Worm (Caenorhabditis elegans) whole organism, L4 larva: Measurements from ENCODE around the gene cnt-1.

ENCODE experiments used
- D1046.2 ChIP-seq: fragments of 200-800 bp; sonication (Bioruptor generic); IDR thresholded peaks from 2 replicates; pipeline ENCODE4 v1.3.6; 2022; ENCODE audit warnings: missing genetic modification characterization, missing compliant biosample characterization
- F10B5.3 ChIP-seq: sonication (generic microtip); optimal IDR thresholded peaks from 2 replicates; lab custom pipeline; 2016; ENCODE audit warnings: mild to moderate bottlenecking, missing genetic modification characterization, missing compliant biosample characterization
- F26F4.8 ChIP-seq: fragments of 200-800 bp; sonication (Bioruptor generic); conservative IDR thresholded peaks from 2 replicates; pipeline ENCODE4 v1.3.6; 2022; ENCODE audit warnings: missing genetic modification characterization, missing compliant biosample characterization
- F44E2.7 ChIP-seq: fragments of 200-800 bp; sonication (Bioruptor generic); IDR thresholded peaks from 2 replicates; pipeline ENCODE4 v2.1.2; 2022; ENCODE audit warnings: missing genetic modification characterization, missing compliant biosample characterization
- T26A8.4 ChIP-seq: fragments of 200-800 bp; sonication (Bioruptor generic); IDR thresholded peaks from 2 replicates; pipeline ENCODE4 v1.3.6; 2022; ENCODE audit warnings: missing genetic modification characterization, missing compliant biosample characterization
- Y48G9A.11 ChIP-seq: fragments of 200-800 bp; sonication (Bioruptor generic); IDR thresholded peaks from 2 replicates; pipeline ENCODE4 v1.3.6; 2022; ENCODE audit warnings: missing genetic modification reagents, missing genetic modification characterization, missing compliant biosample characterization
- Y5F2A.4 ChIP-seq: fragments of 200-800 bp; sonication (Bioruptor generic); optimal IDR thresholded peaks from 2 replicates; lab custom pipeline; 2018; ENCODE audit warnings: mild to moderate bottlenecking, missing genetic modification characterization, missing compliant biosample characterization
- ZK546.5 ChIP-seq, 2 experiments: sonication (generic microtip); optimal IDR thresholded peaks; 2 replicates each; lab custom pipeline; 2017; ENCODE audit warnings: missing biosample characterization in 2 of 2, missing genetic modification characterization in 2 of 2
- aha-1 ChIP-seq: fragments of 150-350 bp; peaks from one replicate; lab custom pipeline; 2014; ENCODE audit warnings: missing biosample characterization, missing genetic modification characterization
- ama-1 ChIP-seq: fragments of 150-350 bp; optimal IDR thresholded peaks from 2 replicates; lab custom pipeline; 2014; ENCODE audit warnings: inconsistent platforms, mixed read lengths
- ceh-20 ChIP-seq: fragments of 200-800 bp; sonication (Bioruptor generic); IDR thresholded peaks from 2 replicates; pipeline ENCODE4 v1.3.6; 2022; ENCODE audit warnings: missing genetic modification reagents, missing genetic modification characterization, missing compliant biosample characterization
- ceh-82 ChIP-seq: sonication (generic microtip); optimal IDR thresholded peaks from 2 replicates; lab custom pipeline; 2017; ENCODE audit warnings: missing biosample characterization, missing genetic modification characterization
- daf-12 ChIP-seq: fragments of 150-350 bp; optimal IDR thresholded peaks from 2 replicates; lab custom pipeline; 2014; ENCODE audit warnings: missing biosample characterization, missing genetic modification reagents, missing genetic modification characterization
- daf-16 ChIP-seq, 3 experiments: sonication (generic microtip); optimal IDR thresholded peaks; 2 replicates each; lab custom pipeline; 2016 to 2017; ENCODE audit warnings: missing genetic modification characterization in 3 of 3, missing genetic modification reagents in 3 of 3, mild to moderate bottlenecking in 2 of 3, missing compliant biosample characterization in 2 of 3, missing biosample characterization in 1 of 3, moderate library complexity in 1 of 3
- dmd-6 ChIP-seq: fragments of 200-800 bp; sonication (Bioruptor generic); IDR thresholded peaks from 2 replicates; pipeline ENCODE4 v1.3.6; 2022; ENCODE audit warnings: missing genetic modification reagents, missing genetic modification characterization, missing compliant biosample characterization
- dmd-9 ChIP-seq: fragments of 200-800 bp; sonication (Bioruptor generic); IDR thresholded peaks from 2 replicates; pipeline ENCODE4 v1.3.6; 2022; ENCODE audit warnings: missing genetic modification reagents, missing genetic modification characterization, missing compliant biosample characterization
- duxl-1 ChIP-seq: sonication (generic microtip); optimal IDR thresholded peaks from 2 replicates; lab custom pipeline; 2016; ENCODE audit warnings: mild to moderate bottlenecking, missing genetic modification characterization, moderate library complexity, missing compliant biosample characterization; ENCODE audit not compliant: poor library complexity
- egl-27 ChIP-seq: sonication (generic microtip); optimal IDR thresholded peaks from 3 replicates; lab custom pipeline; 2017; ENCODE audit warnings: missing biosample characterization, missing genetic modification reagents, missing genetic modification characterization
- egl-43 ChIP-seq: fragments of 200-800 bp; sonication (Bioruptor generic); IDR thresholded peaks from 2 replicates; pipeline ENCODE4 v1.3.6; 2022; ENCODE audit warnings: missing genetic modification reagents, missing genetic modification characterization, missing compliant biosample characterization
- fkh-10 ChIP-seq: fragments of 150-350 bp; optimal IDR thresholded peaks from 2 replicates; lab custom pipeline; 2014; ENCODE audit warnings: missing biosample characterization, missing genetic modification reagents, missing genetic modification characterization
- gei-8 ChIP-seq: fragments of 200-800 bp; sonication (Bioruptor generic); optimal IDR thresholded peaks from 2 replicates; lab custom pipeline; 2018; ENCODE audit warnings: mild to moderate bottlenecking, missing genetic modification characterization, missing compliant biosample characterization
- hif-1 ChIP-seq, 2 experiments: sonication (generic microtip); optimal IDR thresholded peaks; 2 replicates each; lab custom pipeline; 2016 to 2017; ENCODE audit warnings: missing compliant biosample characterization in 2 of 2, missing genetic modification characterization in 2 of 2, missing genetic modification reagents in 2 of 2, missing genotype in 2 of 2, mild to moderate bottlenecking in 1 of 2
- lin-13 ChIP-seq: fragments of 150-350 bp; optimal IDR thresholded peaks from 2 replicates; lab custom pipeline; 2014; ENCODE audit warnings: missing biosample characterization, missing genetic modification reagents, missing genetic modification characterization
- lin-15B ChIP-seq: fragments of 150-350 bp; sonication (generic microtip); optimal IDR thresholded peaks from 3 replicates; lab custom pipeline; 2014; ENCODE audit warnings: missing biosample characterization, missing genetic modification characterization
- madf-5 ChIP-seq, 2 experiments: fragments of 200-800 bp; sonication (Bioruptor generic); IDR thresholded peaks; 2 replicates each; pipeline ENCODE4 v1.3.6; 2022; ENCODE audit warnings: missing compliant biosample characterization in 2 of 2, missing genetic modification characterization in 2 of 2
- mdt-29 ChIP-seq: fragments of 200-800 bp; sonication (Bioruptor generic); IDR thresholded peaks from 2 replicates; pipeline ENCODE4 v1.3.6; 2022; ENCODE audit warnings: missing genetic modification reagents, missing genetic modification characterization, missing compliant biosample characterization
- nhr-10 ChIP-seq: fragments of 150-350 bp; optimal IDR thresholded peaks from 2 replicates; lab custom pipeline; 2014; ENCODE audit warnings: missing biosample characterization, missing genetic modification characterization
- nhr-11 ChIP-seq: fragments of 150-350 bp; optimal IDR thresholded peaks from 2 replicates; lab custom pipeline; 2014; ENCODE audit warnings: missing biosample characterization, missing genetic modification characterization
- nhr-42 ChIP-seq: fragments of 200-800 bp; sonication (Bioruptor generic); IDR thresholded peaks from 2 replicates; pipeline ENCODE4 v1.3.6; 2022; ENCODE audit warnings: missing genetic modification characterization, missing compliant biosample characterization
- nhr-48 ChIP-seq: sonication (generic microtip); optimal IDR thresholded peaks from 2 replicates; lab custom pipeline; 2016; ENCODE audit warnings: mild to moderate bottlenecking, missing genetic modification characterization, missing compliant biosample characterization
- nhr-6 ChIP-seq: fragments of 150-350 bp; optimal IDR thresholded peaks from 2 replicates; lab custom pipeline; 2014; ENCODE audit warnings: missing biosample characterization, missing genetic modification characterization
- nhr-76 ChIP-seq: fragments of 150-350 bp; optimal IDR thresholded peaks from 2 replicates; lab custom pipeline; 2014; ENCODE audit warnings: missing biosample characterization, missing genetic modification characterization
- nhr-77 ChIP-seq: fragments of 150-350 bp; optimal IDR thresholded peaks from 2 replicates; lab custom pipeline; 2014; ENCODE audit warnings: missing biosample characterization, missing genetic modification characterization
- set-16 ChIP-seq: fragments of 200-800 bp; sonication (Bioruptor generic); IDR thresholded peaks from 2 replicates; pipeline ENCODE4 v1.3.6; 2022; ENCODE audit warnings: missing genetic modification reagents, missing genetic modification characterization, missing compliant biosample characterization
- skn-1 ChIP-seq: fragments of 150-350 bp; optimal IDR thresholded peaks from 2 replicates; lab custom pipeline; 2014; ENCODE audit warnings: missing biosample characterization, missing genetic modification characterization
- tra-1 ChIP-seq: fragments of 200-800 bp; sonication (Bioruptor generic); IDR thresholded peaks from 2 replicates; pipeline ENCODE4 v1.3.6; 2022; ENCODE audit warnings: missing genetic modification reagents, missing genetic modification characterization, missing compliant biosample characterization
- unc-130 ChIP-seq: sonication (generic microtip); optimal IDR thresholded peaks from 2 replicates; lab custom pipeline; 2016; ENCODE audit warnings: missing genetic modification reagents, missing genetic modification characterization, missing compliant biosample characterization
- unc-62 ChIP-seq, 3 experiments: fragments of 150-350 bp in 1 of 3; sonication (generic microtip); optimal IDR thresholded peaks in 2 of 3; peaks in 1 of 3; 1 replicate in 1 of 3; 2 replicates in 2 of 3; lab custom pipeline; 2014 to 2017; ENCODE audit warnings: missing biosample characterization in 3 of 3, missing genetic modification characterization in 3 of 3, missing genetic modification reagents in 3 of 3, missing genotype in 1 of 3
- vab-7 ChIP-seq: fragments of 200-800 bp; sonication (Bioruptor generic); IDR thresholded peaks from 2 replicates; pipeline ENCODE4 v1.3.6; 2022; ENCODE audit warnings: missing genetic modification reagents, missing genetic modification characterization, missing compliant biosample characterization
- zfp-2 ChIP-seq: sonication (generic microtip); optimal IDR thresholded peaks from 2 replicates; lab custom pipeline; 2016; ENCODE audit warnings: mild to moderate bottlenecking, missing genetic modification characterization, missing compliant biosample characterization
- zfp-3 ChIP-seq: fragments of 200-800 bp; sonication (Bioruptor generic); conservative IDR thresholded peaks from 2 replicates; pipeline ENCODE4 v1.3.6; 2022; ENCODE audit warnings: missing genetic modification reagents, missing genetic modification characterization, missing compliant biosample characterization
- ztf-11 ChIP-seq: fragments of 150-350 bp; optimal IDR thresholded peaks from 2 replicates; lab custom pipeline; 2014; ENCODE audit warnings: missing biosample characterization, missing genetic modification characterization
- ztf-7 ChIP-seq: fragments of 150-350 bp; optimal IDR thresholded peaks from 2 replicates; lab custom pipeline; 2014; ENCODE audit warnings: missing biosample characterization, missing genetic modification characterization

cnt-1 gene

DNA sequence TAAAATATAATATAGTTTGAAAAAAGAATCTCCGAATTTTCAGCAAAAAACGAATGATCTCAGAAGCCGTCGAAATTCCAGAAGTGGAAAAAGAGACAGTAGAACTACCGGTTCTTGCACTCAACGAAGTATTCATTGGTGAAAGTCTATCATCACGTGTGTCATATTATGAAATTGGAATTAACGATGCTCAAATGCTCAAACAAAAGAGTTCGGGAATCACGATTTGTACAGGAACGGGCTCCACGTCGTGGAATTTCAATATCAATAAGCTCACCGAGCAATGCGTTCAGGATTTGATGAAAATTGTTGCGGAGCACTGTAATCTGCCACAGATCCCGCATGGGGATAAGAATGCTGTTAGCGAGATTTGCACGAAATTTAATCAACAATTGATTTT is 30.4 kb downstream of the cnt-1 start:
- TF ChIP-seq ZK546.5 (tag; optimal IDR thresholded peaks at IDR 0.05; lab: Kevin White, UChicago) = no peak
- 0 out of 2 replicates have a peak, but pooled peaks have one; percentile 30 for TF ChIP-seq zfp-3 (GFP tag; lab: Robert Waterston, UW)
- TF ChIP-seq duxl-1 (tag; lab: Kevin White, UChicago) = peak; percentile 24
- no peak for TF ChIP-seq ztf-11 (tag; lab: Kevin White, UChicago)
- 0 out of 2 replicates have a peak, but pooled peaks have one; percentile 13 for TF ChIP-seq mdt-29 (GFP tag; lab: Robert Waterston, UW)
- TF ChIP-seq ceh-20 = peak; percentile 20; the same call in 1 of the 2 replicates
- peak; percentile 52 for TF ChIP-seq aha-1 (tag; lab: Kevin White, UChicago)

DNA sequence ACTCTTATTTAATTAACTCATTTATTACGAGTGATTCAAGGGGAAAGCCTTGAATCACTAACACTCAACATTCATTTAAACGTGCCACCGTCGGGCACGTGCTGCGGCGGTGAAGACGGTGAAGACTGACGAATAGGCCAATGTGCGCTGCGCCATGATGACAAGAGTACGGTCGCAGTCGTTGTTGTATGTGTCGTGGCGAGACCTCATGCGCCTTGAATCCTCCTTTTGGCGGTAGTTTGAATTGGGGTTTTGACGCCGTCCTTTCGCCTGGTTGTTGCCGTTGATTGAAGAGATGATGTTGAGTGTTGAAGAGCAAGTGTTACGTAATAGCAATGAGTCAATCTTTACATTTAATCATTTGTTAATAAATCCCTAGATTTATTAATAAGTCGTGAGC is 31.9 kb downstream of the cnt-1 start:
- 0 out of 2 replicates have a peak, but pooled peaks have one; percentile 19 for TF ChIP-seq ceh-20
- 0 out of 2 replicates have a peak, but pooled peaks have one; percentile 46 for TF ChIP-seq nhr-42
- TF ChIP-seq dmd-6 (GFP tag; lab: Robert Waterston, UW) = peak; percentile 8; the same call in 1 of the 2 replicates
- TF ChIP-seq tra-1 (GFP tag; lab: Robert Waterston, UW) = 0 out of 2 replicates have a peak, but pooled peaks have one; percentile 15
- TF ChIP-seq dmd-9 = 0 out of 2 replicates have a peak, but pooled peaks have one; percentile 35
- TF ChIP-seq mdt-29 (GFP tag; lab: Robert Waterston, UW) = 0 out of 2 replicates have a peak, but pooled peaks have one; percentile 52
- peak; percentile 89; the same call in 1 of the 2 replicates for TF ChIP-seq D1046.2 (GFP tag; lab: Robert Waterston, UW)
- TF ChIP-seq T26A8.4 (GFP tag; lab: Robert Waterston, UW) = peak; percentile 56; the same call in 1 of the 2 replicates
- peak; percentile 58; the same call in 1 of the 2 replicates for TF ChIP-seq egl-43 (GFP tag; lab: Robert Waterston, UW)

DNA sequence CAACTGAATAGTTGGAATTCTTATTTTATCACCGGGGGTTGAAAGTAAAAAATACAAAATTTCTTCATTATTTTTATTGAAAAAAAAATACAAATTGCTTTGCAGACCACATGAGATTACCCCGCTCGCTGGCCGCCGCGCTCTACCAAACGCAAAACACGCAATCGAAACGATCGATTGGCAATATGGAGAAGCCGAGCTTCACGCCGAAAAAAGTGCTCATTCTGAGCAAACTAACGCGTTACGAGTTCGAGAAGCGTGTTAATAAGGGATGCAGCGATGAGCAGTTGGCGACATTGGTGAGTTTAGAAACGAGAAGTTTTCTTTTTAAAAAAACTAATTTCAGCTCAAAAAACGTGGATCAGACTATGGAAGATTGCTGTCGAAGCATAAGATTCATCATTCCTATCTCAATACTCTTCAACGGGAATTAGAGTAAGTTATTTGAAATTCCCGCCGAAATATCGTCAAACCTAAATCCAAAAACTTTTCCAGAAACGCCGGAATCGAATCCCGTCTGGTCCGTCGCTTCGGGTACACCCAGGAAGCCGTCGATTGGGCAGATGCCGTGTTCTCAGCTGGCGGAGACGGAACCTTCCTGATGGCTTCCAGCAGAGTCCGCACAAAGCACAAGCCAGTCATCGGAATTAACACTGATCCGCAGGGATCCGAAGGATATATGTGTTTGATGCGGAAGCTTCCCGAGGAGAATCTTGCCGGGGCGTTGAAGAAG is 33.1 kb downstream of the cnt-1 start:
- TF ChIP-seq unc-62 (GFP tag; optimal IDR thresholded peaks at IDR 0.05 in 1 of 2; lab: Kevin White, UChicago) (peak in 1 of 2 experiments; percentile 36), unc-62 (tag; optimal IDR thresholded peaks at IDR 0.05; lab: Kevin White, UChicago) (no peak), gei-8 (GFP tag; lab: Kevin White, UChicago) (no peak), Y5F2A.4 (no peak), zfp-3 (GFP tag; lab: Robert Waterston, UW) (peak; percentile 6; the same call in 1 of the 2 replicates), set-16 (GFP tag; lab: Robert Waterston, UW) (peak; percentile 68; the same call in 1 of the 2 replicates)

DNA sequence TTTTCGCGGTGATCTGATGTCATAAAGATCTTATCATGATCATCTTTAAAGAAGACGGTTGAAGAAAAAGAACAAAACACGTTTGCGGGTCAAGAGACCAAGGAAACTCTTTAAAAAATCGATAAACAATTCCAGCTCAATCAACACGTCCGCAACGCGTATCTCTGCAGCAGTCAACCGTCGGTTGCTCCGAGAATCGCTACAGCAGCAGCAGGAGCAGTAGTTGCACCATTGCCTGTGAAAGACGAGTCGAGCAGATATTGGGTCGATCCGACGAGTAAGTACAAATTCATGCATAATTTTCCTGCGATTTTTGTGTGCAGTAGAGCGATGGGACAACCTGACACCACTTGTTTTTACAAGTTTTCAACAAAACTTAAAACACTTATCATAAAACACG is 34.1 kb downstream of the cnt-1 start:
- TF ChIP-seq lin-13 = no peak
- TF ChIP-seq egl-27 (tag; lab: Kevin White, UChicago) = no peak
- TF ChIP-seq ceh-82 (tag; lab: Kevin White, UChicago) = no peak
- peak in 1 of 2 experiments; percentile 10 for TF ChIP-seq hif-1 (tag; optimal IDR thresholded peaks at IDR 0.05; lab: Kevin White, UChicago)
- TF ChIP-seq ama-1 = no peak
- TF ChIP-seq daf-12 (tag; lab: Kevin White, UChicago) = no peak
- no peak for TF ChIP-seq zfp-2 (tag; lab: Kevin White, UChicago)
- no peak for TF ChIP-seq nhr-48 (tag; lab: Kevin White, UChicago)
- no peak for TF ChIP-seq Y48G9A.11 (GFP tag; lab: Robert Waterston, UW)
- no peak for TF ChIP-seq daf-16 (GFP tag; optimal IDR thresholded peaks at IDR 0.05; lab: Kevin White, UChicago)
- no peak for TF ChIP-seq daf-16 (tag; optimal IDR thresholded peaks at IDR 0.05; lab: Kevin White, UChicago)
- 0 out of 2 replicates have a peak, but pooled peaks have one; percentile 6 for TF ChIP-seq D1046.2 (GFP tag; lab: Robert Waterston, UW)
- no peak; the same call in 1 of the 2 replicates for TF ChIP-seq zfp-3 (GFP tag; lab: Robert Waterston, UW)
- no peak for TF ChIP-seq nhr-6 (tag; lab: Kevin White, UChicago)
- no peak for TF ChIP-seq F10B5.3 (tag; lab: Kevin White, UChicago)
- TF ChIP-seq lin-15B (tag; lab: Kevin White, UChicago) = no peak
- no peak for TF ChIP-seq nhr-10 (tag; lab: Kevin White, UChicago)
- TF ChIP-seq duxl-1 (tag; lab: Kevin White, UChicago) = no peak
- TF ChIP-seq F26F4.8 (GFP tag; lab: Robert Waterston, UW) = no peak
- TF ChIP-seq nhr-76 (tag; lab: Kevin White, UChicago) = no peak
- TF ChIP-seq nhr-11 = no peak
- TF ChIP-seq F44E2.7 (GFP tag; lab: Robert Waterston, UW) = no peak
- no peak for TF ChIP-seq ztf-7 (tag; lab: Kevin White, UChicago)
- TF ChIP-seq madf-5 (GFP tag; IDR thresholded peaks at IDR 0.05; lab: Robert Waterston, UW) = no peak
- TF ChIP-seq skn-1 (tag; lab: Kevin White, UChicago) = no peak
- TF ChIP-seq fkh-10 = no peak
- TF ChIP-seq vab-7 = no peak
- no peak for TF ChIP-seq unc-130
- TF ChIP-seq nhr-77 (tag; lab: Kevin White, UChicago) = no peak
